Worm (Caenorhabditis elegans): Measurements from ENCODE around the gene cnc-3.

Gene cnc-3

ce11 chrV:1438205-1438604 is 9.6 kb upstream of the cnc-3 start:
- no peak for TF ChIP-seq nhr-90 (tag; optimal IDR thresholded peaks at IDR 0.05)
- TF ChIP-seq F22D6.2 (tag; optimal IDR thresholded peaks at IDR 0.05), result no peak
- TF ChIP-seq chd-7 (tag; optimal IDR thresholded peaks at IDR 0.05), result no peak
- TF ChIP-seq snpc-4 (GFP tag; optimal IDR thresholded peaks at IDR 0.05), result no peak
- no peak for TF ChIP-seq snpc-4 (tag; optimal IDR thresholded peaks at IDR 0.05)
- TF ChIP-seq hlh-26 (GFP tag; conservative IDR thresholded peaks at IDR 0.05), result no peak
- no peak for TF ChIP-seq lin-26 (GFP tag; IDR thresholded peaks at IDR 0.05)

ce11 chrV:1438832-1439231 is 9.0 kb upstream of the cnc-3 start, which contains the start of gene R09B5.11:
TSS of gene R09B5.11 (plus strand) at chrV:1439205.
- peak; percentile 29 for TF ChIP-seq lin-40 (tag; optimal IDR thresholded peaks at IDR 0.05)
- no peak for TF ChIP-seq B0019.2 (GFP tag; conservative IDR thresholded peaks at IDR 0.05)
- TF ChIP-seq K11D2.4 (GFP tag; IDR thresholded peaks at IDR 0.05), result peak; percentile 20; the same call in 1 of the 2 replicates
- TF ChIP-seq him-1 (tag; optimal IDR thresholded peaks at IDR 0.05), result no peak
- peak; percentile 29 for TF ChIP-seq ztf-26 (tag; optimal IDR thresholded peaks at IDR 0.05)

- TF ChIP-seq ets-4 (GFP tag; optimal IDR thresholded peaks at IDR 0.05) (no peak), lin-40 (tag; optimal IDR thresholded peaks at IDR 0.05) (no peak), F57C9.4 (tag; optimal IDR thresholded peaks at IDR 0.05) (no peak), T07F8.4 (tag; optimal IDR thresholded peaks at IDR 0.05) (no peak), ztf-3 (GFP tag; optimal IDR thresholded peaks at IDR 0.05) (no peak), somi-1 (GFP tag; optimal IDR thresholded peaks at IDR 0.05) (no peak), tbx-9 (tag; optimal IDR thresholded peaks at IDR 0.05; ENCODE audit: borderline replicate concordance) (no peak), madf-10 (tag; optimal IDR thresholded peaks at IDR 0.05) (no peak), Y56A3A.18 (GFP tag; IDR thresholded peaks at IDR 0.05) (no peak)
These were observed 5.8 kb upstream of the cnc-3 start, which contains the start of gene cnc-11 for ce11 chrV:1442042-1442441. TSS of gene cnc-11 (plus strand) at chrV:1442342.

ce11 chrV:1444180-1444579 is 3.6 kb upstream of the cnc-3 start, which contains the start of gene cnc-1:
TSS of gene cnc-1 (minus strand) at chrV:1444280.
- TF ChIP-seq hlh-12 (tag; optimal IDR thresholded peaks at IDR 0.05) (no peak), cebp-1 (GFP tag; IDR thresholded peaks at IDR 0.05) (no peak), cebp-1 (tag; optimal IDR thresholded peaks at IDR 0.05) (no peak), hrde-1 (tag; optimal IDR thresholded peaks at IDR 0.05; ENCODE audit: borderline replicate concordance) (no peak), ccch-3 (GFP tag; optimal IDR thresholded peaks at IDR 0.05) (no peak), ztf-18 (tag; optimal IDR thresholded peaks at IDR 0.05) (no peak), sdz-38 (tag; optimal IDR thresholded peaks at IDR 0.05) (no peak), ekl-4 (GFP tag; IDR thresholded peaks at IDR 0.05) (no peak), nhr-179 (tag; optimal IDR thresholded peaks at IDR 0.05) (no peak), nhr-90 (tag; optimal IDR thresholded peaks at IDR 0.05) (no peak), attf-5 (GFP tag; optimal IDR thresholded peaks at IDR 0.05) (no peak), F57A8.1 (GFP tag; optimal IDR thresholded peaks at IDR 0.05) (no peak), xnd-1 (tag; optimal IDR thresholded peaks at IDR 0.05) (no peak), mes-4 (tag; optimal IDR thresholded peaks at IDR 0.05) (no peak), bed-2 (GFP tag; IDR thresholded peaks at IDR 0.05) (no peak), F57C9.4 (tag; optimal IDR thresholded peaks at IDR 0.05) (no peak), ets-4 (GFP tag; optimal IDR thresholded peaks at IDR 0.05) (no peak), nhr-27 (tag; optimal IDR thresholded peaks at IDR 0.05) (no peak), efl-1 (GFP tag; optimal IDR thresholded peaks at IDR 0.05) (no peak), tlf-1 (GFP tag; optimal IDR thresholded peaks at IDR 0.05) (no peak)
